Fruit fly (Drosophila melanogaster) whole organism, adult: ENCODE data around the gene CG43894.
A peak's percentile ranks its signal among the peaks of the same experiment; 100 is the strongest.

Experiments used
- CG11617 ChIP-seq: fragments of 200-800 bp; sonication (Bioruptor generic); optimal IDR thresholded peaks from 2 replicates; lab custom pipeline; 2017; ENCODE audit warnings: mild to moderate bottlenecking, missing biosample characterization, missing genetic modification reagents, missing genetic modification characterization
- CG12768 ChIP-seq: fragments of 200-800 bp; sonication (Bioruptor generic); optimal IDR thresholded peaks from 2 replicates; lab custom pipeline; 2017; ENCODE audit warnings: missing biosample characterization, missing genetic modification characterization, mild to moderate bottlenecking, moderate library complexity, missing genetic modification reagents
- CG14711 ChIP-seq: fragments of 200-800 bp; sonication (Bioruptor generic); optimal IDR thresholded peaks from 2 replicates; lab custom pipeline; 2018; ENCODE audit warnings: missing biosample characterization, mild to moderate bottlenecking, missing genetic modification characterization, moderate library complexity
- CG1620 ChIP-seq: fragments of 200-800 bp; sonication (Bioruptor generic); optimal IDR thresholded peaks from 2 replicates; lab custom pipeline; 2016; ENCODE audit warnings: missing biosample characterization, missing genetic modification characterization
- CG33017 ChIP-seq: fragments of 200-800 bp; sonication (Bioruptor generic); optimal IDR thresholded peaks from 2 replicates; lab custom pipeline; 2018; ENCODE audit warnings: missing biosample characterization, mild to moderate bottlenecking, missing genetic modification characterization, moderate library complexity
- CG5204 ChIP-seq: fragments of 200-800 bp; sonication (Bioruptor generic); optimal IDR thresholded peaks from 2 replicates; lab custom pipeline; 2016; ENCODE audit warnings: missing biosample characterization, missing genetic modification characterization
- CG7045 ChIP-seq: fragments of 200-800 bp; sonication (Bioruptor generic); optimal IDR thresholded peaks from 2 replicates; lab custom pipeline; 2017; ENCODE audit warnings: missing biosample characterization, mild to moderate bottlenecking, missing genetic modification characterization
- CG7101 ChIP-seq: fragments of 200-800 bp; sonication (Bioruptor generic); optimal IDR thresholded peaks from 2 replicates; lab custom pipeline; 2018; ENCODE audit warnings: missing biosample characterization, mild to moderate bottlenecking, missing genetic modification characterization, moderate library complexity
- Clk ChIP-seq: fragments of 200-800 bp; sonication (Bioruptor generic); optimal IDR thresholded peaks from 2 replicates; lab custom pipeline; 2017; ENCODE audit warnings: missing biosample characterization, missing genetic modification characterization
- Crg-1 ChIP-seq: fragments of 200-800 bp; sonication (Bioruptor generic); optimal IDR thresholded peaks from 2 replicates; lab custom pipeline; 2016; ENCODE audit warnings: missing biosample characterization, missing genetic modification characterization
- Hr96 ChIP-seq: fragments of 200-800 bp; sonication (Bioruptor generic); optimal IDR thresholded peaks from 2 replicates; lab custom pipeline; 2016; ENCODE audit warnings: missing biosample characterization, missing genetic modification characterization
- Mnt ChIP-seq: fragments of 200-800 bp; sonication (Bioruptor generic); optimal IDR thresholded peaks from 2 replicates; lab custom pipeline; 2016; ENCODE audit warnings: missing biosample characterization, mild to moderate bottlenecking, missing genetic modification characterization
- bab1 ChIP-seq: fragments of 200-800 bp; sonication (Bioruptor generic); optimal IDR thresholded peaks from 3 replicates; lab custom pipeline; 2019; ENCODE audit warnings: missing biosample characterization, mild to moderate bottlenecking, missing genetic modification characterization, moderate library complexity
- cic ChIP-seq: fragments of 200-800 bp; sonication (Bioruptor generic); optimal IDR thresholded peaks from 2 replicates; lab custom pipeline; 2017; ENCODE audit warnings: missing biosample characterization, mild to moderate bottlenecking, missing genetic modification characterization, moderate library complexity
- cnc ChIP-seq, 2 experiments: fragments of >200 bp; optimal IDR thresholded peaks; 2 replicates each; lab custom pipeline; 2017
- kay ChIP-seq: fragments of 200-800 bp; sonication (Bioruptor generic); peaks from one replicate; lab custom pipeline; 2016; ENCODE audit warnings: missing biosample characterization, missing genetic modification characterization, borderline replicate concordance
- ovo ChIP-seq: fragments of 200-800 bp; sonication (Bioruptor generic); optimal IDR thresholded peaks from 2 replicates; lab custom pipeline; 2016; ENCODE audit warnings: missing biosample characterization, missing genetic modification characterization
- pad ChIP-seq: fragments of 200-800 bp; sonication (Bioruptor generic); optimal IDR thresholded peaks from 3 replicates; lab custom pipeline; 2017; ENCODE audit warnings: missing biosample characterization, missing genetic modification characterization, mild to moderate bottlenecking, moderate library complexity, missing genetic modification reagents
- tj ChIP-seq: fragments of 200-800 bp; sonication (Bioruptor generic); optimal IDR thresholded peaks from 3 replicates; lab custom pipeline; 2017; ENCODE audit warnings: missing biosample characterization, mild to moderate bottlenecking, missing genetic modification characterization, moderate library complexity
- toe ChIP-seq: fragments of 200-800 bp; sonication (Bioruptor generic); optimal IDR thresholded peaks from 2 replicates; lab custom pipeline; 2016; ENCODE audit warnings: missing biosample characterization, missing genetic modification characterization

Gene CG43894

DNA sequence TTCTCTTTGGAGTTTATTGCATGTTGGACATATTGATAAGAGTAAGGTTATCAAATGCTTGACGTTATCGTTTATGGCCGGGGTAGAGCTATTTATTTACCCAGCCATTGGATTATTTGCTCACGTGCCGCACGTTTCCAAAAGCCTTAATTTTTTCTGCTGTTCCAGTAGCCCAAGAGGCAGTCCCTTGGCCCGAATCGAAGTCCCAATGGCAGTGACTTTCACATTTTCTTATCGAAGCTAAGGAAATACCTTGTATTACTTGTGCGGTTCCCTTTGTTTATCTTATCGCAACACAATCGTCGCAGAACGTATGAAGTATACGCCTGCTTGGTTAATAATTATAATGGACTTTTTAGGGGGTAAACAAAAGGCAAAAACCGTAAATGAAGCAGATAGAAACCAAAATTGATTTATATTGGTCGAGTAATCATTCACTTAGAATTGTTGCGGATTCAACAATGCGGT is at the start of gene CG43894:
Gene CG43894, plus strand, starts transcription at position 418 of the 468 bp plus-strand sequence.
- TF ChIP-seq bab1 (no peak), CG14711 (tag; lab: Kevin White, UChicago) (peak; percentile 1), kay (GFP tag; lab: Kevin White, UChicago) (peak; percentile 93), CG7101 (tag; lab: Kevin White, UChicago) (no peak), Hr96 (GFP tag; lab: Kevin White, UChicago) (no peak), CG12768 (GFP tag; lab: Kevin White, UChicago) (peak; percentile 32), ovo (GFP tag; lab: Kevin White, UChicago) (no peak), CG1620 (no peak), tj (GFP tag; lab: Kevin White, UChicago) (no peak), CG33017 (peak; percentile 20), toe (GFP tag; lab: Kevin White, UChicago) (no peak), cnc (optimal IDR thresholded peaks at IDR 0.05; lab: Kevin White, UChicago) (peak in 1 of 2 experiments; percentile 60), Crg-1 (GFP tag; lab: Kevin White, UChicago) (no peak), cic (GFP tag; lab: Kevin White, UChicago) (peak; percentile 82), Clk (GFP tag; lab: Kevin White, UChicago) (peak; percentile 9), CG7045 (GFP tag; lab: Kevin White, UChicago) (peak; percentile 44), Mnt (GFP tag; lab: Kevin White, UChicago) (peak; percentile 21), CG11617 (peak; percentile 25), CG5204 (GFP tag; lab: Kevin White, UChicago) (peak; percentile 28), pad (GFP tag; lab: Kevin White, UChicago) (no peak)

DNA sequence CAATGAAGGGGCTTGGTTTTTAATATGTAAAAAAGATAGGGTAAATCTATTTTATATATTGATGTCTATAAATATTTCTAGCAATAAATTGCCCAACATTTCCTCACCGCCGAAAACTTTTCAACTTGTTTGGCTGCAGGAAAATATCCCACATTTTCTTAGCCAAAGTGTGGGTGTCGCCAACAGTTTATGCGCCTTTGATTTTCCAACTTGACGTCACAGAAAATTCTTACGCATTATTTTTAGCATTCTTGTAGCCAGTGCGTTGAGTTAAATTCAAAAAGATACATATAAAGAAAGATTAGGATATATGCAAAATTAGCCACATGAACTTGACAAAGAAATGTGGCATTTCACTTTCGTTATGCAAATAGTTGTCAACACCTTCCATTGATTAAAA is 49.7 kb upstream of the CG43894 start:
- TF ChIP-seq kay (GFP tag; lab: Kevin White, UChicago) (peak; percentile 43), bab1 (no peak), CG14711 (tag; lab: Kevin White, UChicago) (no peak), CG11617 (no peak)

dm6 chr3L:12841459-12841858 is 48.1 kb upstream of the CG43894 start:
- TF ChIP-seq kay (GFP tag; lab: Kevin White, UChicago) (no peak), ovo (GFP tag; lab: Kevin White, UChicago) (no peak), Clk (GFP tag; lab: Kevin White, UChicago) (no peak), cic (GFP tag; lab: Kevin White, UChicago) (no peak), CG1620 (no peak), toe (GFP tag; lab: Kevin White, UChicago) (no peak), CG5204 (GFP tag; lab: Kevin White, UChicago) (no peak), Crg-1 (GFP tag; lab: Kevin White, UChicago) (no peak), CG7101 (tag; lab: Kevin White, UChicago) (no peak), pad (GFP tag; lab: Kevin White, UChicago) (no peak), CG14711 (tag; lab: Kevin White, UChicago) (no peak), CG7045 (GFP tag; lab: Kevin White, UChicago) (no peak), cnc (optimal IDR thresholded peaks at IDR 0.05; lab: Kevin White, UChicago) (no peak), CG12768 (GFP tag; lab: Kevin White, UChicago) (no peak), CG11617 (no peak), tj (GFP tag; lab: Kevin White, UChicago) (no peak), Hr96 (GFP tag; lab: Kevin White, UChicago) (no peak), CG33017 (no peak), Mnt (GFP tag; lab: Kevin White, UChicago) (no peak), bab1 (no peak)

DNA sequence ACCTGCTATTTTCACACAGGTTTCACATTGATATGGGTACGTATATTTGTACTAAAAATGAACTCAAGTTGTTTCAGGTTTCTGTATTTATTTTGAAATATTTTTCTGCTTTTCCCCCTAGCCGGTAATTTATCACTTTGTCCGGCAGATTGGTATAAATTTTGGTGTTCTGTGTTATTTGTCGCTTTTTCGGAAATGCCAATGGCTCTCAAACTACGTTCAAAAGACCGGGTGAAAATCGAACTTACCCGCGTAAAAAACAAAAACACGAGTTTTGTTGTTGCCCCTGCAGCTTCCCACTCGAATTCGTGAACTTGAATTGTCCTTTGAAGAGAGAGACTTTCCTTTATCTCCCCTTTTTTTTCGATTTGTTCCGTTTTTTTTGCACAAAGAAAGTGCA is 47.0 kb upstream of the CG43894 start:
- TF ChIP-seq toe (GFP tag; lab: Kevin White, UChicago) (no peak), pad (GFP tag; lab: Kevin White, UChicago) (no peak), CG7045 (GFP tag; lab: Kevin White, UChicago) (no peak), CG5204 (GFP tag; lab: Kevin White, UChicago) (no peak), Crg-1 (GFP tag; lab: Kevin White, UChicago) (no peak), CG7101 (tag; lab: Kevin White, UChicago) (no peak)

DNA sequence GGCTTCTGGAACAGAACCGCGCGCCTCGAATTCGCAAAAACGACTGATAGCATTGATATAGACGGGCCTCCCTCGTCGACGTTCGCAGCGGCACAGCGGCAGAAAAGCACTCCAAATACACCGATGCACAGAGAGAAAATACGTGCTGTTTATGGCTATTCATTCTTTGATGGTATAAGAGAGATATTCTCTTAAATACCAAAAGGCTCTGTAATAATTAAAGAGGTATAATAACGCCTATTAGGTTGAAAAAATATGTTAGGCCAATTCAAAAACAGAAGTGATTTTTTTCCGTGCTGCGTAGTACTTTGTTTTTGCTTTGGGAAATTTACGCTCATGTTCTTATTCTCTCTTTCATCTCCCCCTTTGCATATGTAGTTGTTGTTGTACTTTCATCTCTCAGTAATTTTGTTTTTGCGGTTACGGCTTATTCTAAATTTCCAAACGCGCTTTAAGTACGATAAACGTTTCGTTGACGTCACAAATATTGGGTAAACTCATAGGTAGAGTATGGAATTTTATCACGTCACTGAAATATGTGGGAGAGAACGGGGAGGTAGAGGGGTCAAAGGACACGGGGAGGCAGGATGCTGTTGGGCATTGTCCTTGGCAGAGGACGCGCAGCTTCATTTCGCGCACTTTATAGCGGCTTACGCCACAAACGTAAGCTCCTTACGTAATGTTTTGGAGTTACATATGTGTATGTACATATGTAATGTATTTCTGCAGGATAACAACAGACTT is 46.3 kb upstream of the CG43894 start, which contains the start of gene nebu:
Gene nebu, minus strand, starts transcription at position 51 of the 744 bp plus-strand sequence.
- TF ChIP-seq CG7045 (GFP tag; lab: Kevin White, UChicago), result peak; percentile 99
- TF ChIP-seq CG1620, result peak; percentile 97
- peak; percentile 98 for TF ChIP-seq Hr96 (GFP tag; lab: Kevin White, UChicago)
- peak; percentile 87 for TF ChIP-seq pad (GFP tag; lab: Kevin White, UChicago)
- TF ChIP-seq bab1, result peak; percentile 97
- no peak for TF ChIP-seq cnc (optimal IDR thresholded peaks at IDR 0.05; lab: Kevin White, UChicago)
- TF ChIP-seq tj (GFP tag; lab: Kevin White, UChicago), result peak; percentile 88
- peak; percentile 95 for TF ChIP-seq Crg-1 (GFP tag; lab: Kevin White, UChicago)
- TF ChIP-seq CG33017, result peak; percentile 99
- peak; percentile 98 for TF ChIP-seq CG12768 (GFP tag; lab: Kevin White, UChicago)
- TF ChIP-seq CG5204 (GFP tag; lab: Kevin White, UChicago), result peak; percentile 98
- TF ChIP-seq toe (GFP tag; lab: Kevin White, UChicago), result peak; percentile 97
- TF ChIP-seq cic (GFP tag; lab: Kevin White, UChicago), result peak; percentile 94
- TF ChIP-seq kay (GFP tag; lab: Kevin White, UChicago), result peak; percentile 93
- TF ChIP-seq Clk (GFP tag; lab: Kevin White, UChicago), result peak; percentile 98
- TF ChIP-seq ovo (GFP tag; lab: Kevin White, UChicago), result peak; percentile 88
- TF ChIP-seq CG14711 (tag; lab: Kevin White, UChicago), result peak; percentile 94
- peak; percentile 97 for TF ChIP-seq CG7101 (tag; lab: Kevin White, UChicago)
- TF ChIP-seq CG11617, result peak; percentile 98
- peak; percentile 91 for TF ChIP-seq Mnt (GFP tag; lab: Kevin White, UChicago)
